Worm (Caenorhabditis elegans) whole organism, midembryonic: ENCODE measurements around the gene prmt-9.

Source experiments
- flt-1 ChIP-seq: fragments of 200-800 bp; sonication (Bioruptor generic); IDR thresholded peaks from 2 replicates; pipeline ENCODE4 v1.3.6; 2022; ENCODE audit warnings: missing genetic modification characterization, missing compliant biosample characterization
- tab-1 ChIP-seq: fragments of 200-800 bp; sonication (Bioruptor generic); IDR thresholded peaks from 2 replicates; pipeline ENCODE4 v1.3.6; 2022; ENCODE audit warnings: missing genetic modification characterization, missing compliant biosample characterization

- TF ChIP-seq flt-1 (GFP tag; lab: Robert Waterston, UW) (no peak), tab-1 (no peak)
These were observed 5.1 kb upstream of the prmt-9 start for ce11 chrIV:12689292-12689691.
